Worm (Caenorhabditis elegans): ENCODE measurements around the gene tag-340.

The tag-340 gene

DNA sequence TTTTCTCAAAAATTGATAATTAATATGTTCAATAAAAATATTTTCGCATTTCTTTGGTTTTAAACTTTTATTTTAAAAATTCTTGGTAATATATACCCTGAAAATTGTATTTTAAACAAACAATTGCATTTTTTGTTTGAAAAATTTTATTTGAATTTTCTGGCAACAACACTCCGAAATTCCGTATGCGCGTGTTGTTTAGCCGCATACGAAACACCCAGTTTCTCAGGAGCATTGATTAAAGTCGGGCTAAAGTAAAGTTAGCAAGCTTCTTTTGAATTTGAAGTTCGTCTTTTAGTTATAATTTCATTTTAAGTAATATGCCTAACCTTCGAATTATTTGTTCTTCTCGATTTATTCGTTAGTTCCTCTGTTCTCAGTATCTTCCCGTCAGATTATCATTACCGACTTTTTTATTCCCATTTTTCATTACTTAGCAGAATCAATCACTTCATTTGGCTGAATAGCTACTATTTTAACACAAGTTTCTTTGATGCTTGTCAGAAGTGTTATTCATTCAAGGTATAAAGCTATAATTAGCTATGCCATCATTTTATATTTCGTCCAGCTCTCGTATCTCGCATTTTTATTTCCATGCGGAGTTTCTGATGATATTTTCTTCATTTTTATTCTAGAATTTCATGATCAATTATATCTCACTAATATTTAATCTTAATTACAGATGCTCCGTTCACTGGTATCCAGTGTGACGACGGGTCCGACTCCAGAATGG, 34.8 kb downstream of the tag-340 start, which contains the start of gene mrps-18C:
mrps-18C (plus strand) TSS at position 683 of the 733 bp plus-strand sequence.
- no peak for TF ChIP-seq tab-1 (GFP tag; IDR thresholded peaks at IDR 0.05)
- TF ChIP-seq cog-1 (tag; optimal IDR thresholded peaks at IDR 0.05): no peak
- TF ChIP-seq ref-1 (GFP tag; conservative IDR thresholded peaks at IDR 0.05): no peak
- TF ChIP-seq flt-1 (GFP tag; IDR thresholded peaks at IDR 0.05): no peak
- no peak for TF ChIP-seq ztf-29 (GFP tag; IDR thresholded peaks at IDR 0.05)
- no peak for TF ChIP-seq klf-2 (GFP tag; conservative IDR thresholded peaks at IDR 0.05)

DNA sequence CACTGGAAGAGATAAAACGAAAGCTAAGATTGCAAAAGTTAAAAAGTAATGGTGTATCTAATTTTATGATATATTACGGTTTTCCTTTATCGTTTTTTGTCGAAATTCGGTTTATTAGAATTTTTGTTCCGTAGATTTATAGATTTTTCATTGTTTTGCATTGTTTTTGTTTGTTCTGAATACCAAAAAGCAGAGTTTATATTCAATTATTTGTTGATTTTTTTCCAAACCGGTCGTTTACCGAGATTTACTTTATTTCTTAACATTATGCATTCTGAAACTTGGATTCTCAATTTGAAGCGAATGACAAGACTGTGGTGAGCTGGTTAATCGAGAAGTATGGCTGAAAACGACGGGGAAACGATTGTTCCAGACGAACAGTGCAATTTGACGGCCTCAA, 36.7 kb downstream of the tag-340 start, which contains the start of gene fsn-1:
fsn-1 (plus strand) TSS at position 301 of the 400 bp plus-strand sequence.
- TF ChIP-seq ref-1 (GFP tag; conservative IDR thresholded peaks at IDR 0.05): no peak
- no peak for TF ChIP-seq flt-1 (GFP tag; IDR thresholded peaks at IDR 0.05)
- TF ChIP-seq tab-1 (GFP tag; IDR thresholded peaks at IDR 0.05): no peak
- no peak for TF ChIP-seq ztf-29 (GFP tag; IDR thresholded peaks at IDR 0.05)
- no peak for TF ChIP-seq med-1 (GFP tag; optimal IDR thresholded peaks at IDR 0.05; ENCODE audit: insufficient read depth)
- no peak for TF ChIP-seq T22C8.4 (GFP tag; IDR thresholded peaks at IDR 0.05)

DNA sequence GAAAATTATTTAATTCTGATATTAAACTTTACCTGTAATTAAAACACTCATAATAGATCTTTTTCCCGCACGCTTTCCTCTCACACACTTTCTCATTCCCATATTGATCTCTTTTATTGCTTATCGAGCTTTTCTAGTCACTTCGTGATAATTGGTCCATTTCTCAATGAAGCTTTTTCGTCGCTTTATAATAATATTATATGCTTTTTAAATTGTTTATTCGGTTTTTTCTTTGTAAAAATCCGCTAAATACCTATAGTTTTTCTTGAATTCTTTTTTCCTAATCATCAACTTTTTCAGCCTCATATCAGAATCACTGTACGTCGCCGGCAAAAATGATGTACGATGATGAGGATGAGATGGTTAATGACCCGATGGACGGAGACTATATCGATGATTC, 39.0 kb downstream of the tag-340 start, which contains the start of gene rpb-2:
rpb-2 (plus strand) TSS at position 301 of the 400 bp plus-strand sequence.
- TF ChIP-seq ztf-23 (GFP tag; IDR thresholded peaks at IDR 0.05) (no peak), flt-1 (GFP tag; IDR thresholded peaks at IDR 0.05) (no peak), med-1 (GFP tag; optimal IDR thresholded peaks at IDR 0.05; ENCODE audit: insufficient read depth) (no peak), ref-1 (GFP tag; conservative IDR thresholded peaks at IDR 0.05) (no peak), cog-1 (tag; optimal IDR thresholded peaks at IDR 0.05) (no peak), klf-2 (GFP tag; conservative IDR thresholded peaks at IDR 0.05) (no peak), ztf-29 (GFP tag; IDR thresholded peaks at IDR 0.05) (no peak), tab-1 (GFP tag; IDR thresholded peaks at IDR 0.05) (no peak), T22C8.4 (GFP tag; IDR thresholded peaks at IDR 0.05) (no peak)

DNA sequence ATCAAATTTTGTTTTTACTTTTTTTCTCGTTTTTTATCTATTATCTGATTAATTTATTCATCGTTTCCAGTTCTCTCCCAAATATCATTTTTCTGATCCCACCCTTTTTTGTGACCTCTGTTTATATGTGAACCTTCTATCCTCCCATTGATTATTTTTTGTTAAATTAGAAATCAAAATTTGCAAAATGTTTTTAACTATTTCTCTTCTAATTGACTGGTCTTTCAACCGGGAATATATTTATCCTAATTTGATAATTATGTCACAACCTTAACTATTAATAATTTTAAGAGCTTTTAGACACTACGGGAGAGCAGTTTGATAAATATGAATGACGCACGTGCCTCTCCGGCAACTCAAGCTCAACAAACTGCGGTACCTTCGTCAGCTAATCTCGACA, 43.9 kb downstream of the tag-340 start, which contains the start of gene ntl-9:
ntl-9 (plus strand) TSS at position 301 of the 400 bp plus-strand sequence.
- no peak for TF ChIP-seq ztf-29 (GFP tag; IDR thresholded peaks at IDR 0.05)
- no peak for TF ChIP-seq T22C8.4 (GFP tag; IDR thresholded peaks at IDR 0.05)
- TF ChIP-seq klf-2 (GFP tag; conservative IDR thresholded peaks at IDR 0.05): no peak
- TF ChIP-seq flt-1 (GFP tag; IDR thresholded peaks at IDR 0.05): no peak
- TF ChIP-seq cog-1 (tag; optimal IDR thresholded peaks at IDR 0.05): no peak
- no peak for TF ChIP-seq tab-1 (GFP tag; IDR thresholded peaks at IDR 0.05)
- TF ChIP-seq ztf-23 (GFP tag; IDR thresholded peaks at IDR 0.05): no peak
- TF ChIP-seq ref-1 (GFP tag; conservative IDR thresholded peaks at IDR 0.05): no peak
- no peak for TF ChIP-seq med-1 (GFP tag; optimal IDR thresholded peaks at IDR 0.05; ENCODE audit: insufficient read depth)

DNA sequence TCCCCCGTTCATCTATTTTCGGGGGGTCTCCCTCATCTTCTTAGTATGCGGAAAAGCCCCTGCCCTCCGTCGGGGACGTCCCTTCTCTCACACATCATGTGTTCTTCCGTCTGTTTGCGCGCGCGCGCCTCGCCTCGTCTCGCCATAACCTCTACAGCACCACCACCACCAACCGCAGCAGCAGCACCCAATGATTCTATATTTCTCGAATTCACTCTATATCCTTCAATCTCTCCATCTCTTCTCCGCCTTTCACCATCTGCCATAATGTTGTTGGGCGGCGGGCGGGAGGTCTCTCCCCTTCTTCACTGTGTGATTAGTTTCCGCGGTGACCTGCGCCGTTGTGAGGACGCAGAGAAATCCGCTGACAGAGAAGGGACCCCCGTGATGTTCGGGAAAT, 47.0 kb downstream of the tag-340 start:
- TF ChIP-seq flt-1 (GFP tag; IDR thresholded peaks at IDR 0.05) (peak; percentile 73), tab-1 (GFP tag; IDR thresholded peaks at IDR 0.05) (0 out of 2 replicates have a peak, but pooled peaks have one; percentile 51), klf-2 (GFP tag; conservative IDR thresholded peaks at IDR 0.05) (no peak), T22C8.4 (GFP tag; IDR thresholded peaks at IDR 0.05) (peak; percentile 12; the same call in 1 of the 2 replicates), ref-1 (GFP tag; conservative IDR thresholded peaks at IDR 0.05) (0 out of 2 replicates have a peak, but pooled peaks have one; percentile 13), ztf-29 (GFP tag; IDR thresholded peaks at IDR 0.05) (peak; percentile 38; the same call in 1 of the 2 replicates), cog-1 (tag; optimal IDR thresholded peaks at IDR 0.05) (peak; percentile 56), ztf-23 (GFP tag; IDR thresholded peaks at IDR 0.05) (peak; percentile 69; the same call in 1 of the 2 replicates), med-1 (GFP tag; optimal IDR thresholded peaks at IDR 0.05; ENCODE audit: insufficient read depth) (no peak)

DNA sequence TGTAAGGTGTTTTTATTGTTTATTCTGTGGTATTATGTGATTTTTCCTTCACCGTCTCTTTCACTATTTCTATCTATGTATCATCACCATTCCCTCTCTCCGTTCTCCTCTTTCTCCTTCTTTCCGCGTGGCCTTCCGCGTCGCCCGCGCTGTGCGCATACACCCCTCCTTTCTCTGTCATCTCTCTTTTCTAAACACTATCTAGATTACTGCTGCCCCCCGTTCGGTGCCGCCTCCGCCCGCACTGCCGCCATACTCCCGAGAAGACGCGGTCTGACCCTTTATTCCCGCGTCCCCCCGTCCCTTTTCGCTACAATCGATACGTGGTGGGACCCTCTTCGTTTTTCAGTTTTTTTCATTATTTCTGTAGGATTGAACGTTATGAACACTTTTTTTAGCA, 48.3 kb downstream of the tag-340 start:
- TF ChIP-seq cog-1 (tag; optimal IDR thresholded peaks at IDR 0.05) (no peak), klf-2 (GFP tag; conservative IDR thresholded peaks at IDR 0.05) (no peak), ztf-23 (GFP tag; IDR thresholded peaks at IDR 0.05) (0 out of 2 replicates have a peak, but pooled peaks have one; percentile 45), tab-1 (GFP tag; IDR thresholded peaks at IDR 0.05) (no peak), ref-1 (GFP tag; conservative IDR thresholded peaks at IDR 0.05) (no peak), T22C8.4 (GFP tag; IDR thresholded peaks at IDR 0.05) (no peak), med-1 (GFP tag; optimal IDR thresholded peaks at IDR 0.05; ENCODE audit: insufficient read depth) (no peak), flt-1 (GFP tag; IDR thresholded peaks at IDR 0.05) (peak; percentile 66), ztf-29 (GFP tag; IDR thresholded peaks at IDR 0.05) (no peak)

DNA sequence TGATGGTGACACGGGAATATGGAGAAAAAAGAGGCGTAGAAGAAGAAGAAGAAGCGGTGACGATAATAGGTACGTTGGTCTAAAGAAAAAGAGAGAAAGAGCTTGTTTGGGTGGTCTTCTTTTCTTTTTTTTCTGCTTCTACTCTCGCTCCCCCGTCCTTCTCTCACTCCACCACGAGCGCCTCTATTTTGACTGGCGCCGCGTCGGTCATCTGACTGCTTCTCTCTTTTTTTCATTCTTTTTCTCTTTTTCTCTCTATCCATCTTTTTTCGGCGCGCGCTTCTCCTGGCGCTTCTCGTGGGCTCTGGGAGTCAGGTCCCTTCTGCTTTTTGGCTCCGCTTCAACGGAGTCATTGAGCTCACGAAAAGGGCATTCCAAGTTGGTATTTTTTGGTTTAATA, 50.0 kb downstream of the tag-340 start:
- TF ChIP-seq ref-1 (GFP tag; conservative IDR thresholded peaks at IDR 0.05): no peak
- no peak for TF ChIP-seq T22C8.4 (GFP tag; IDR thresholded peaks at IDR 0.05)
- TF ChIP-seq ztf-23 (GFP tag; IDR thresholded peaks at IDR 0.05): no peak
- TF ChIP-seq ztf-29 (GFP tag; IDR thresholded peaks at IDR 0.05): no peak
- TF ChIP-seq tab-1 (GFP tag; IDR thresholded peaks at IDR 0.05): no peak
- TF ChIP-seq klf-2 (GFP tag; conservative IDR thresholded peaks at IDR 0.05): no peak
- no peak for TF ChIP-seq flt-1 (GFP tag; IDR thresholded peaks at IDR 0.05)
- TF ChIP-seq cog-1 (tag; optimal IDR thresholded peaks at IDR 0.05): no peak
- TF ChIP-seq med-1 (GFP tag; optimal IDR thresholded peaks at IDR 0.05; ENCODE audit: insufficient read depth): no peak

DNA sequence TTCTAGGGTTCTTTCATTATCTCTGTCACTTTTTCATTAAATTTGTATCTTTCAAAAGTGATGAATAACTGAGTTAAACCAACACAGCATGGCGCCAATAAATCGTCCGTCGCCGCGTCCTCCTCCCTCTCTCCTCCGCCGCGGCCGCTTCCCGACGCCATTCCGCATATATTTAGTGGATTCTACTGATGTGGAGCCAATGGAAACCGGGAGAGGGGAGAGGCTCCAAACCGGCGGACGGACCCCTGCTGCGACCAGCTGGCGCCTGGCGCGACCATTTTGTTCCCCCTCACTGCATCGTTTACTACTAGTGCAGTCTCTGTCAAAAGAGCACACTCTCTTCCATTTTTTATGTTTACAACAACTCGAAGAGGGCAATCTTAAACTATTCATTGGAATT, 50.9 kb downstream of the tag-340 start:
- TF ChIP-seq flt-1 (GFP tag; IDR thresholded peaks at IDR 0.05): no peak
- TF ChIP-seq klf-2 (GFP tag; conservative IDR thresholded peaks at IDR 0.05): no peak
- no peak for TF ChIP-seq tab-1 (GFP tag; IDR thresholded peaks at IDR 0.05)
- TF ChIP-seq cog-1 (tag; optimal IDR thresholded peaks at IDR 0.05): no peak
- TF ChIP-seq med-1 (GFP tag; optimal IDR thresholded peaks at IDR 0.05; ENCODE audit: insufficient read depth): no peak
- TF ChIP-seq ref-1 (GFP tag; conservative IDR thresholded peaks at IDR 0.05): no peak
- no peak for TF ChIP-seq T22C8.4 (GFP tag; IDR thresholded peaks at IDR 0.05)
- no peak for TF ChIP-seq ztf-29 (GFP tag; IDR thresholded peaks at IDR 0.05)
- no peak for TF ChIP-seq ztf-23 (GFP tag; IDR thresholded peaks at IDR 0.05)

DNA sequence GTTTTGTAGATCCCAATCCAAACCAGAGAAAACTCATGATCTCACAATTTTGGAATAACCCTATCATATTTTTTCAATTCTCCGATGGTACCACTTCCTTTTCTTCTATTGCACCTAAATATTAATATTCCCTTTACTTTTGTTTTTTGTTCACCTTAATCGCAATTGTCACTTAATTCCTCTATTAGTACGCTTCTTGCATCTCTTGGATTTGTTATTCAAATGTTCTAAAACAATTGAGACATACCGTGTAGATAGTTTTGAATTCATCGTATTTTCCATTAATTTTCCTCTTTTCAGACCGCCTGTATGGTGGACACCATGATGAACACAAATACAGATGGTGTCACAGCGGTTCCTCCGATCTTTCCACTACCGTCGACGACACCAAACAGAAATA, 51.5 kb downstream of the tag-340 start, which contains the start of gene flh-2:
flh-2 (plus strand) TSS at position 301 of the 400 bp plus-strand sequence.
- TF ChIP-seq med-1 (GFP tag; optimal IDR thresholded peaks at IDR 0.05; ENCODE audit: insufficient read depth) (no peak), ztf-29 (GFP tag; IDR thresholded peaks at IDR 0.05) (no peak), cog-1 (tag; optimal IDR thresholded peaks at IDR 0.05) (no peak), flt-1 (GFP tag; IDR thresholded peaks at IDR 0.05) (no peak), ref-1 (GFP tag; conservative IDR thresholded peaks at IDR 0.05) (no peak), ztf-23 (GFP tag; IDR thresholded peaks at IDR 0.05) (no peak), klf-2 (GFP tag; conservative IDR thresholded peaks at IDR 0.05) (no peak), T22C8.4 (GFP tag; IDR thresholded peaks at IDR 0.05) (no peak), tab-1 (GFP tag; IDR thresholded peaks at IDR 0.05) (no peak)

All from whole organism, midembryonic.